Fruit fly (Drosophila melanogaster): ENCODE measurements around the gene Ide.

The Ide gene

DNA sequence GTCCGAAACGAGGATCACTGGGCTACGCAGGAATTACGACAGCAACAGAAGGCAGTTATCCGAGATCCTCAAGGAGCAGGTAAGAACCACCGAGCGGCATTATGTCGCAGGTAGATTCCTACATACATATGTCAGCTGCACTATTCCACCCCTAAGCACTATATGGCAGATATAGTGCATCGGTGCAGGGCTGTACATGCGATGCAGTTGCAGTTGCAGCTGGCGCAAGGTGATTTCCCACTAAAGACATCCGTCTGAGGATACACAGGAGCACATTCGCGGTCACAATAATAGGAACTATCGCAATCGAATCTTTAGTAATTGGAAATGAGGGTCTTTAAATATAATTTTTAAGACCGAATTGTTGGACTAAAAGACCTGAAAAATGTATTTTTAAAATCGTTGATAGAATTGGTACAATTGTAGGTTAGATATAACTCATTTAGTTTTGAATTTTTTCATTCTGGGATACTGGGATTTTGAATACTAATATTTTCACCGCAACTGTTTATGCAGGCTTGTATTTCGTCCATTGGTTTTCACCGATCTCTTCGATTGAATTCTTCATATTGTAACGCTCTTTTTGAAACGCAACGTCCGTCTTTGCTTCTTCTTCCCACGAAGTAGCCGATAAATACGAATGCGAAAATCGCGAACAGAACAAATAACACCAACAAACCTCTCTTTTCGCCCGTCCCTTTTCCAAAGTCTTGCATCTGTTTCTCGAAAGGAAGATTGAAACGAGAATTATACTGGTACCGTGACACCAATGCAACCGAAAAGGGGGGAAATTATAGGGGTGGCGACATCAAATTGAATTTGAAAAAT lies 27.2 kb upstream of the Ide start (continued):
- TF ChIP-seq CG9139 (GFP tag; optimal IDR thresholded peaks at IDR 0.05): peak; percentile 73
- peak; percentile 68 for TF ChIP-seq lz (GFP tag; optimal IDR thresholded peaks at IDR 0.05)
- peak; percentile 60 for TF ChIP-seq topi (GFP tag; optimal IDR thresholded peaks at IDR 0.05)
- TF ChIP-seq spab (GFP tag; optimal IDR thresholded peaks at IDR 0.05): peak; percentile 73
- no peak for TF ChIP-seq CG32006 (GFP tag; optimal IDR thresholded peaks at IDR 0.05)
- peak; percentile 55 to 86 for TF ChIP-seq ss (GFP tag; optimal IDR thresholded peaks at IDR 0.05)
- no peak for TF ChIP-seq CG11294 (GFP tag; IDR thresholded peaks at IDR 0.05)
- TF ChIP-seq Sox102F (GFP tag; optimal IDR thresholded peaks at IDR 0.05): peak; percentile 51
- peak in 1 of 2 experiments; percentile 57 for TF ChIP-seq salr (GFP tag; optimal IDR thresholded peaks at IDR 0.05)
- TF ChIP-seq Hr4 (GFP tag; optimal IDR thresholded peaks at IDR 0.05): no peak
- no peak for TF ChIP-seq Blimp-1 (GFP tag; optimal IDR thresholded peaks at IDR 0.05)
- no peak for TF ChIP-seq CG8119 (GFP tag; IDR thresholded peaks at IDR 0.05)
- TF ChIP-seq CG11762 (GFP tag; optimal IDR thresholded peaks at IDR 0.05; ENCODE audit: insufficient read depth): peak; percentile 46
- peak; percentile 23 for TF ChIP-seq Eip93F (GFP tag; optimal IDR thresholded peaks at IDR 0.05)
- TF ChIP-seq CG8632 (GFP tag; optimal IDR thresholded peaks at IDR 0.05): peak; percentile 49
- TF ChIP-seq Ets21C (GFP tag; optimal IDR thresholded peaks at IDR 0.05): peak; percentile 46
- TF ChIP-seq CG3032 (tag; optimal IDR thresholded peaks at IDR 0.05): peak; percentile 85
- TF ChIP-seq vri (GFP tag; optimal IDR thresholded peaks at IDR 0.05): peak; percentile 49
- TF ChIP-seq acj6 (GFP tag; optimal IDR thresholded peaks at IDR 0.05): peak; percentile 73
- TF ChIP-seq CG11902 (GFP tag; optimal IDR thresholded peaks at IDR 0.05): peak; percentile 62
- peak; percentile 66 for TF ChIP-seq achi (GFP tag; optimal IDR thresholded peaks at IDR 0.05)

DNA sequence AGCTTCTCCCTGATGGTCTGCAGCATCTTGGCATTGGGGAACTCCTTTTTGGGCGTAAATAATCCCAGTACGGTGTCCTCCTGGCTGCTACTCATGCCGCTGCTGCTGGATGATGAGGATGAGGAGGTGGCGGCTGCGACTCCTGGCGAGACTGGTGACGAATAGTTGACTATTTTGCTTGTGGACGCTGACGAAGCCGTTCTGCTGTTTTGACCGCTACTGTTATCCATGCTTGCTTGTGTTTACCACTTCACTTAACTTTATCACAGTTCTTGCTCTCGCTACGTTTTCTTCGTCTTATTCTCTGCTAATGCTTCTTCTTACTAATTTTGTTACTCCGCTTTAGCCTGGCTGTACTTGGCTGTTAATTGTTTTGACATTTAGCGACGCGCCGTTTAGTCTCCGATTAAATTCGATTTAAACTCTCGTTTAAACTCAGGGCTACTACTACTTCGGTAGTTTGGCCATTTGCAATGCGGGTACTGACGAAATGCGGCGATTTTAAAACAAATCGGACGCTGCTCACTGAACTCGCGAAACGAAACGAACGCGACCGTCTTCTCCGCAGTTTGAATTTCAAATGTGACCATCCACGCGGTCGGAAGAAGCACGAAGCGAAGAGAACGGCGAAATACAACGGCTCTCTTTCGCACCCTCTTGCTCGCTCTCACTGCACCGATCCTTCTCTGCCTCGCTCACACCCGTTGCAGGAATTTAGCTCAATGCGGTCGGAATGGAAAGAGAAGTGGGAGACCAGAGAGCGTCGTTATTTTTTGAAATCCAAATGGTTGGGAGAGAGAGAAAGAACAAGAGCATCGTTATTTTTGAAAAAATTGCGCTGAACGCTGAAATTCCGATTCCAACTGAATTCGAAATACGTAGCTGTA lies 25.6 kb upstream of the Ide start, which contains the start of gene trbl:
trbl (minus strand) TSS at position 584 of the 887 bp plus-strand sequence.
- peak; percentile 62 for TF ChIP-seq dsx (GFP tag; optimal IDR thresholded peaks at IDR 0.05; ENCODE audit: poor library complexity, severe bottlenecking)
- TF ChIP-seq cyc (GFP tag; optimal IDR thresholded peaks at IDR 0.05): no peak
- TF ChIP-seq CG6808 (GFP tag; optimal IDR thresholded peaks at IDR 0.05): peak; percentile 18
- peak; percentile 27 for TF ChIP-seq fkh (GFP tag; optimal IDR thresholded peaks at IDR 0.05)
- no peak for TF ChIP-seq Hr39 (GFP tag; optimal IDR thresholded peaks at IDR 0.05)
- TF ChIP-seq CG16779 (tag; optimal IDR thresholded peaks at IDR 0.05): peak; percentile 33
- TF ChIP-seq dac (GFP tag; optimal IDR thresholded peaks at IDR 0.05): no peak
- no peak for TF ChIP-seq CG7368 (GFP tag; optimal IDR thresholded peaks at IDR 0.05)
- TF ChIP-seq eg (GFP tag; IDR thresholded peaks at IDR 0.05): peak; percentile 60; the same call in 2 of the 3 replicates
- no peak for TF ChIP-seq lz (GFP tag; optimal IDR thresholded peaks at IDR 0.05)
- TF ChIP-seq fd59A (GFP tag; optimal IDR thresholded peaks at IDR 0.05): no peak
- TF ChIP-seq Eip75B (GFP tag; optimal IDR thresholded peaks at IDR 0.05): no peak
- peak; percentile 15 for TF ChIP-seq achi (GFP tag; optimal IDR thresholded peaks at IDR 0.05)
- peak; percentile 30 for TF ChIP-seq CG3919 (GFP tag; optimal IDR thresholded peaks at IDR 0.05)
- peak; percentile 40; the same call in 2 of the 3 replicates for TF ChIP-seq CG8119 (GFP tag; IDR thresholded peaks at IDR 0.05)
- TF ChIP-seq fd85E (GFP tag; optimal IDR thresholded peaks at IDR 0.05): peak; percentile 30
- peak; percentile 29 for TF ChIP-seq Sox14 (GFP tag; optimal IDR thresholded peaks at IDR 0.05)
- TF ChIP-seq CG6276 (GFP tag; optimal IDR thresholded peaks at IDR 0.05): peak; percentile 19
- peak; percentile 12 to 21 for TF ChIP-seq ss (GFP tag; optimal IDR thresholded peaks at IDR 0.05)
- peak; percentile 68 for TF ChIP-seq CG6163 (GFP tag; IDR thresholded peaks at IDR 0.05)
- TF ChIP-seq CG1621 (tag; optimal IDR thresholded peaks at IDR 0.05): peak; percentile 53
- peak; percentile 48 for TF ChIP-seq Eip78C (GFP tag)
- TF ChIP-seq CG15336 (GFP tag; IDR thresholded peaks at IDR 0.05): peak; percentile 35; the same call in 1 of the 2 replicates
- TF ChIP-seq CG10631 (GFP tag; optimal IDR thresholded peaks at IDR 0.05): no peak
- TF ChIP-seq svp (GFP tag): peak; percentile 73
- TF ChIP-seq net (GFP tag; optimal IDR thresholded peaks at IDR 0.05): peak; percentile 58
- peak; percentile 66 for TF ChIP-seq CG6854 (GFP tag; optimal IDR thresholded peaks at IDR 0.05)

All from whole organism, prepupa.